Fruit fly (Drosophila melanogaster) whole organism, prepupa: Measurements from ENCODE around the gene Cnx99A.

ENCODE experiments used
- Blimp-1 ChIP-seq: fragments of 200-800 bp; sonication (Bioruptor generic); optimal IDR thresholded peaks from 3 replicates; lab custom pipeline; 2017; ENCODE audit warnings: missing biosample characterization, missing genetic modification characterization, mild to moderate bottlenecking, moderate library complexity, missing genetic modification reagents
- CG10631 ChIP-seq: fragments of 200-800 bp; sonication (Bioruptor generic); optimal IDR thresholded peaks from 2 replicates; lab custom pipeline; 2016; ENCODE audit warnings: missing biosample characterization, missing genetic modification characterization
- CG10669 ChIP-seq: fragments of 200-800 bp; sonication (Bioruptor generic); optimal IDR thresholded peaks from 3 replicates; lab custom pipeline; 2018; ENCODE audit warnings: missing biosample characterization, mild to moderate bottlenecking, missing genetic modification characterization, moderate library complexity
- CG11762 ChIP-seq: fragments of 200-800 bp; sonication (Bioruptor generic); optimal IDR thresholded peaks from 3 replicates; lab custom pipeline; 2016; ENCODE audit warnings: missing biosample characterization, missing genetic modification characterization; ENCODE audit not compliant: insufficient read depth
- CG11902 ChIP-seq: fragments of 200-800 bp; sonication (Bioruptor generic); optimal IDR thresholded peaks from 3 replicates; lab custom pipeline; 2016; ENCODE audit warnings: missing biosample characterization, missing genetic modification characterization
- CG15336 ChIP-seq: fragments of 200-800 bp; sonication (Bioruptor generic); IDR thresholded peaks from 2 replicates; pipeline ENCODE4 v1.3.6; 2022; ENCODE audit warnings: missing biosample characterization, missing genetic modification characterization
- CG3032 ChIP-seq: fragments of 200-800 bp; optimal IDR thresholded peaks from 2 replicates; lab custom pipeline; 2019; ENCODE audit warnings: missing biosample characterization, mild to moderate bottlenecking, missing genetic modification characterization, moderate library complexity
- CG32006 ChIP-seq: fragments of 200-800 bp; sonication (Bioruptor generic); optimal IDR thresholded peaks from 3 replicates; lab custom pipeline; 2017; ENCODE audit warnings: missing biosample characterization, mild to moderate bottlenecking, missing genetic modification characterization
- CG3919 ChIP-seq: fragments of 200-800 bp; sonication (Bioruptor generic); optimal IDR thresholded peaks from 3 replicates; lab custom pipeline; 2016; ENCODE audit warnings: missing biosample characterization, missing genetic modification characterization
- CG6163 ChIP-seq: fragments of 200-800 bp; sonication (Bioruptor generic); IDR thresholded peaks from 3 replicates; pipeline ENCODE4 v1.3.6; 2022; ENCODE audit warnings: missing biosample characterization, missing genetic modification characterization
- CG6792 ChIP-seq: fragments of 200-800 bp; sonication (Bioruptor generic); optimal IDR thresholded peaks from 3 replicates; lab custom pipeline; 2016; ENCODE audit warnings: missing biosample characterization, missing genetic modification characterization
- CG6808 ChIP-seq: fragments of 200-800 bp; sonication (Bioruptor generic); optimal IDR thresholded peaks from 3 replicates; lab custom pipeline; 2017; ENCODE audit warnings: missing biosample characterization, missing genetic modification characterization, mild to moderate bottlenecking, moderate library complexity, missing genetic modification reagents
- CG6854 ChIP-seq: fragments of 200-800 bp; sonication (Bioruptor generic); optimal IDR thresholded peaks from 2 replicates; lab custom pipeline; 2017; ENCODE audit warnings: missing biosample characterization, mild to moderate bottlenecking, missing genetic modification characterization
- CG8119 ChIP-seq: fragments of 200-800 bp; sonication (Bioruptor generic); IDR thresholded peaks from 3 replicates; pipeline ENCODE4 v1.3.6; 2022; ENCODE audit warnings: missing biosample characterization, missing genetic modification characterization
- CG8319 ChIP-seq: fragments of 200-800 bp; sonication (Bioruptor generic); optimal IDR thresholded peaks from 3 replicates; lab custom pipeline; 2016; ENCODE audit warnings: missing biosample characterization, missing genetic modification characterization
- CG9139 ChIP-seq: fragments of 200-800 bp; sonication (Bioruptor generic); optimal IDR thresholded peaks from 3 replicates; lab custom pipeline; 2017; ENCODE audit warnings: missing biosample characterization, mild to moderate bottlenecking, missing genetic modification characterization
- Eip78C ChIP-seq: fragments of 200-800 bp; sonication (Bioruptor generic); peaks from one replicate; lab custom pipeline; 2016; ENCODE audit warnings: missing biosample characterization, missing genetic modification characterization
- Ets21C ChIP-seq: fragments of 200-800 bp; sonication (Bioruptor generic); optimal IDR thresholded peaks from 3 replicates; lab custom pipeline; 2016; ENCODE audit warnings: missing biosample characterization, missing genetic modification characterization
- Ets96B ChIP-seq: fragments of 200-800 bp; optimal IDR thresholded peaks from 2 replicates; lab custom pipeline; 2019; ENCODE audit warnings: missing biosample characterization, mild to moderate bottlenecking, missing genetic modification characterization, moderate library complexity
- Gug ChIP-seq: fragments of 200-800 bp; sonication (Bioruptor generic); IDR thresholded peaks from 2 replicates; pipeline ENCODE4 v1.3.6; 2022; ENCODE audit warnings: missing biosample characterization, missing genetic modification characterization
- Hr39 ChIP-seq: fragments of 200-800 bp; sonication (Bioruptor generic); optimal IDR thresholded peaks from 2 replicates; lab custom pipeline; 2016; ENCODE audit warnings: missing biosample characterization, missing genetic modification characterization
- Hr4 ChIP-seq: fragments of 200-800 bp; sonication (Bioruptor generic); optimal IDR thresholded peaks from 3 replicates; lab custom pipeline; 2016; ENCODE audit warnings: missing biosample characterization, missing genetic modification characterization
- Met ChIP-seq: fragments of 200-800 bp; sonication (Bioruptor generic); optimal IDR thresholded peaks from 3 replicates; lab custom pipeline; 2016; ENCODE audit warnings: missing biosample characterization, missing genetic modification characterization
- OdsH ChIP-seq: fragments of 200-800 bp; sonication (Bioruptor generic); optimal IDR thresholded peaks from 3 replicates; lab custom pipeline; 2016; ENCODE audit warnings: missing biosample characterization, missing genetic modification characterization
- Sox102F ChIP-seq: fragments of 200-800 bp; sonication (Bioruptor generic); optimal IDR thresholded peaks from 2 replicates; lab custom pipeline; 2016; ENCODE audit warnings: missing biosample characterization, mild to moderate bottlenecking, missing genetic modification characterization
- acj6 ChIP-seq: fragments of 200-800 bp; sonication (Bioruptor generic); optimal IDR thresholded peaks from 3 replicates; lab custom pipeline; 2016; ENCODE audit warnings: missing biosample characterization, missing genetic modification characterization
- cyc ChIP-seq: fragments of 200-800 bp; sonication (Bioruptor generic); optimal IDR thresholded peaks from 3 replicates; lab custom pipeline; 2016; ENCODE audit warnings: missing biosample characterization, missing genetic modification characterization
- dsx ChIP-seq: fragments of 200-800 bp; optimal IDR thresholded peaks from 3 replicates; lab custom pipeline; 2019; ENCODE audit warnings: missing biosample characterization, mild to moderate bottlenecking, missing genetic modification characterization, moderate library complexity; ENCODE audit not compliant: poor library complexity, severe bottlenecking
- eg ChIP-seq: fragments of 200-800 bp; sonication (Bioruptor generic); IDR thresholded peaks from 3 replicates; pipeline ENCODE4 v1.3.6; 2022; ENCODE audit warnings: missing biosample characterization, missing genetic modification characterization
- esn ChIP-seq: fragments of 200-800 bp; sonication (Bioruptor generic); optimal IDR thresholded peaks from 2 replicates; lab custom pipeline; 2016; ENCODE audit warnings: missing biosample characterization, mild to moderate bottlenecking, missing genetic modification characterization, moderate library complexity
- fd59A ChIP-seq: fragments of 200-800 bp; sonication (Bioruptor generic); optimal IDR thresholded peaks from 2 replicates; lab custom pipeline; 2017; ENCODE audit warnings: missing biosample characterization, mild to moderate bottlenecking, missing genetic modification characterization, missing genetic modification reagents
- fd85E ChIP-seq: fragments of 200-800 bp; sonication (Bioruptor generic); optimal IDR thresholded peaks from 3 replicates; lab custom pipeline; 2016; ENCODE audit warnings: missing biosample characterization, missing genetic modification characterization
- fkh ChIP-seq: fragments of 200-800 bp; sonication (Bioruptor generic); optimal IDR thresholded peaks from 3 replicates; lab custom pipeline; 2017; ENCODE audit warnings: missing biosample characterization, mild to moderate bottlenecking, missing genetic modification characterization, moderate library complexity
- pdm3 ChIP-seq: fragments of 200-800 bp; sonication (Bioruptor generic); optimal IDR thresholded peaks from 3 replicates; lab custom pipeline; 2016; ENCODE audit warnings: missing biosample characterization, missing genetic modification characterization
- salr ChIP-seq, 2 experiments: fragments of 200-800 bp; sonication (Bioruptor generic); optimal IDR thresholded peaks; 3 replicates each; lab custom pipeline; 2016 to 2018; ENCODE audit warnings: missing biosample characterization in 2 of 2, missing genetic modification characterization in 2 of 2, mild to moderate bottlenecking in 1 of 2
- spab ChIP-seq: fragments of 200-800 bp; sonication (Bioruptor generic); optimal IDR thresholded peaks from 2 replicates; lab custom pipeline; 2017; ENCODE audit warnings: missing biosample characterization, mild to moderate bottlenecking, missing genetic modification characterization, missing genetic modification reagents
- ss ChIP-seq, 2 experiments: fragments of 200-800 bp; sonication (Bioruptor generic); optimal IDR thresholded peaks; 2 replicates in 1 of 2; 3 replicates in 1 of 2; lab custom pipeline; 2017 to 2018; ENCODE audit warnings: mild to moderate bottlenecking in 2 of 2, missing biosample characterization in 2 of 2, missing genetic modification characterization in 2 of 2, moderate library complexity in 1 of 2
- svp ChIP-seq: fragments of 200-800 bp; sonication (Bioruptor generic); peaks from one replicate; lab custom pipeline; 2016; ENCODE audit warnings: missing biosample characterization, missing genetic modification characterization
- topi ChIP-seq: fragments of 200-800 bp; sonication (Bioruptor generic); optimal IDR thresholded peaks from 3 replicates; lab custom pipeline; 2016; ENCODE audit warnings: missing biosample characterization, missing genetic modification characterization
- vri ChIP-seq: fragments of 200-800 bp; sonication (Bioruptor generic); optimal IDR thresholded peaks from 3 replicates; lab custom pipeline; 2016; ENCODE audit warnings: missing biosample characterization, mild to moderate bottlenecking, missing genetic modification characterization

Gene Cnx99A

DNA sequence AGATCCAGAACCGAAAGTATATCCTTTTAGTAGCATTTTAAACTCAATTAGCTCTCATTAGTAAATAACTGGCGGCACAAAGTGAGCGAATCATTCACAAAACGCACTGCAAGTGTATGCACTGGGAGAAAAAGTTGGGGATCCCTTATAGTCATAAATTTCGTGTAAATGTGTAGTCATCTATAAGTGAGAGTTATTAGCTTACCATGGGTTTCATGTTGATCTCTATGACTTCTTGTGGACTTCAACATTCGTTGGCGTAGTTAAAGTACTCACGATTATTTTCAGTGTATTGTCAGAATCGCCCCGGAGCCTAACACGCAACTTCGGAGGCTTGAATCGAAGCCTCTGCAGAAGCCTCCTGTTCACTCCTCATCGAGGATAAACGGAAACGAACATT is 42.4 kb downstream of the Cnx99A start (continued):
- TF ChIP-seq Hr4 (GFP tag; lab: Kevin White, UChicago) (peak; percentile 49), acj6 (GFP tag; lab: Kevin White, UChicago) (peak; percentile 86), salr (GFP tag; optimal IDR thresholded peaks at IDR 0.05; lab: Kevin White, UChicago) (peak; percentile 57 to 87), CG6792 (GFP tag; lab: Kevin White, UChicago) (peak; percentile 83), Blimp-1 (peak; percentile 52), ss (GFP tag; optimal IDR thresholded peaks at IDR 0.05; lab: Kevin White, UChicago) (peak; percentile 88 to 94), CG6163 (GFP tag; lab: Robert Waterston, UW) (peak; percentile 89), Ets21C (GFP tag; lab: Kevin White, UChicago) (peak; percentile 81), CG11902 (GFP tag; lab: Kevin White, UChicago) (peak; percentile 61), fd59A (peak; percentile 90), CG11762 (GFP tag; lab: Kevin White, UChicago) (peak; percentile 69)

DNA sequence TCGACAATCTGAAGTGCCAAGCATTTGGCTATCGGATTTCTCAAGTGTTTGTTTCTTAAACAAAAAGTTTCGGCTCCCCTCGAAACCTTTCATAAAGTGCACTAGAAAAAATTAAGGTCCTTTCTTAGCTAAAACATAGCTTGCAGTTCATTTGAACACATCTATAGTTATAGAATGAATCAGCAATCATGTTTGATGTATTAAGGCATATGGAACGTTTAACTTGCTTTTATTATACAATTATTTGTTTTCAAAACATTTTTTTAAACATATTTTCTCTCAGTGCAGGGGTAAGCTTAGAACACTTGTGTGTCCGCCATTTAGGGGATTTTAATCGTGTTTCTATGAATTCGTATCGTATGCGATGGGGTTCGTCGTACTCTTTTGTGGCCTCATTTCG is 44.9 kb downstream of the Cnx99A start:
- TF ChIP-seq Hr4 (GFP tag; lab: Kevin White, UChicago) (peak; percentile 1), Eip78C (peak; percentile 75), OdsH (GFP tag; lab: Kevin White, UChicago) (no peak), fd59A (no peak), Sox102F (GFP tag; lab: Kevin White, UChicago) (no peak), vri (no peak), pdm3 (peak; percentile 14), CG3919 (GFP tag; lab: Kevin White, UChicago) (peak; percentile 2), acj6 (GFP tag; lab: Kevin White, UChicago) (peak; percentile 6)

DNA sequence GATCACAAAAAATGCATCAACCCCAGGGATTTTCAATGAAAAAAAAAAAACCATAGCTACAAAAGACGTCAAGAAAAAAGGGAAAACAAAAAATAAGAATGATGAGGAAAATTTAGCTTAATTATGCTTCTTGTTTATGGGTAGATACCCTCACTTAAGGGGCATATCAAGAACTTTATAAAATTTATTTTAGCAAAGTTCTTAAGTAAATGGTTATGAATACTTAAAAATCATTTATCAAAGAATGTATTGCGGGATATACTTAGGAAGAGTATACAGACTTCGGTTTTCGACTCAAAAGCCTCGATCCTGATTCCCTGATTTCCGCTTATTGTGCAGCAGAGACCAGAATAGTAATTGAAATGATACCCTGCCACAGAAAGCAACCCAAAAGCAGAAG is 46.4 kb downstream of the Cnx99A start:
- TF ChIP-seq Met (GFP tag; lab: Kevin White, UChicago), result no peak
- TF ChIP-seq spab, result peak; percentile 34
- peak; percentile 11 for TF ChIP-seq CG10669 (GFP tag; lab: Kevin White, UChicago)
- TF ChIP-seq Hr4 (GFP tag; lab: Kevin White, UChicago), result no peak
- TF ChIP-seq ss (GFP tag; optimal IDR thresholded peaks at IDR 0.05; lab: Kevin White, UChicago), result peak in 1 of 2 experiments; percentile 10
- peak; percentile 27 for TF ChIP-seq fd59A
- TF ChIP-seq CG3919 (GFP tag; lab: Kevin White, UChicago), result no peak
- no peak for TF ChIP-seq CG9139 (GFP tag; lab: Kevin White, UChicago)
- no peak for TF ChIP-seq salr (GFP tag; optimal IDR thresholded peaks at IDR 0.05; lab: Kevin White, UChicago)
- TF ChIP-seq vri, result no peak
- no peak for TF ChIP-seq CG10631
- TF ChIP-seq Gug (GFP tag; lab: Robert Waterston, UW), result no peak
- peak; percentile 28 for TF ChIP-seq Ets96B (tag; lab: Kevin White, UChicago)
- TF ChIP-seq cyc (GFP tag; lab: Kevin White, UChicago), result no peak
- no peak for TF ChIP-seq CG6854 (GFP tag; lab: Kevin White, UChicago)
- no peak for TF ChIP-seq eg
- TF ChIP-seq CG15336 (GFP tag; lab: Robert Waterston, UW), result no peak
- TF ChIP-seq pdm3, result no peak
- no peak for TF ChIP-seq fkh (GFP tag; lab: Kevin White, UChicago)
- peak; percentile 8 for TF ChIP-seq dsx (GFP tag; lab: Kevin White, UChicago)
- TF ChIP-seq CG6808 (GFP tag; lab: Kevin White, UChicago), result peak; percentile 48
- TF ChIP-seq topi (GFP tag; lab: Kevin White, UChicago), result no peak
- peak; percentile 73 for TF ChIP-seq Eip78C
- TF ChIP-seq CG3032 (tag; lab: Kevin White, UChicago), result peak; percentile 61
- TF ChIP-seq CG8119, result no peak

DNA sequence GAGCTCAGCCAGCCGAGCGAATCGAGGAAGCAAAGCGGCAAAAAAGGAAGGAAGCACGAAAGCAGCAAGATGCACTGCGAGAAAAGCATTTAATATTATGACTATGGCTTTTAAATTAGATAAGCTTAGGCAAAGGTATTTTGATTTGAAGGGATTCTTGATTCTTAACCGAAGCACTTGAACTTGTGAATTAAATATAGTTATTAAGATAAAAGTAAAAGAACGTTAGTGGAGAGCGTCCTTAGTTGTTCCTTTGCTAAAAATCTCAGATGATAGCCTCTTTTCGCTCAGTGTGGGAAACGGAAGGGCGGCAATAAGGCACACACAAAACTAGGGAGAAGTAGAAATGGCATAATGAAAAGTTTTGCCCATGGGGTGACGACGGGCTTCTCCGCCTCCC is 50.2 kb downstream of the Cnx99A start:
- TF ChIP-seq CG11902 (GFP tag; lab: Kevin White, UChicago), result no peak
- TF ChIP-seq Ets96B (tag; lab: Kevin White, UChicago), result peak; percentile 7
- TF ChIP-seq ss (GFP tag; optimal IDR thresholded peaks at IDR 0.05; lab: Kevin White, UChicago), result peak; percentile 21 to 37
- TF ChIP-seq Eip78C, result peak; percentile 24
- TF ChIP-seq Hr39 (GFP tag; lab: Kevin White, UChicago), result no peak
- no peak for TF ChIP-seq CG6854 (GFP tag; lab: Kevin White, UChicago)
- TF ChIP-seq fd85E (GFP tag; lab: Kevin White, UChicago), result no peak
- TF ChIP-seq svp (GFP tag; lab: Kevin White, UChicago), result peak; percentile 54
- no peak for TF ChIP-seq CG32006 (GFP tag; lab: Kevin White, UChicago)
- no peak for TF ChIP-seq CG10669 (GFP tag; lab: Kevin White, UChicago)
- TF ChIP-seq CG9139 (GFP tag; lab: Kevin White, UChicago), result no peak
- TF ChIP-seq acj6 (GFP tag; lab: Kevin White, UChicago), result no peak
- no peak for TF ChIP-seq esn
- TF ChIP-seq CG8319 (GFP tag; lab: Kevin White, UChicago), result no peak
